Fruit fly (Drosophila melanogaster) whole organism, embryonic: ENCODE results near the gene CG33795.

Source experiments
- BEAF-32 ChIP-seq: fragments of 200-800 bp; sonication (Bioruptor generic); optimal IDR thresholded peaks from 3 replicates; lab custom pipeline; 2017; ENCODE audit warnings: missing biosample characterization, missing genetic modification characterization, mild to moderate bottlenecking, moderate library complexity, missing genetic modification reagents
- CG10565 ChIP-seq: fragments of 200-800 bp; sonication (Bioruptor generic); optimal IDR thresholded peaks from 3 replicates; lab custom pipeline; 2016; ENCODE audit warnings: missing biosample characterization, mild to moderate bottlenecking, missing genetic modification characterization
- CG11504 ChIP-seq: fragments of 200-800 bp; sonication (Bioruptor generic); optimal IDR thresholded peaks from 3 replicates; lab custom pipeline; 2019; ENCODE audit warnings: missing biosample characterization, mild to moderate bottlenecking, missing genetic modification characterization, moderate library complexity
- CG12155 ChIP-seq: fragments of 200-800 bp; sonication (Bioruptor generic); optimal IDR thresholded peaks from 3 replicates; lab custom pipeline; 2016; ENCODE audit warnings: missing biosample characterization, missing genetic modification characterization
- CG12391 ChIP-seq: fragments of 200-800 bp; sonication (Bioruptor generic); optimal IDR thresholded peaks from 3 replicates; lab custom pipeline; 2018; ENCODE audit warnings: missing biosample characterization, mild to moderate bottlenecking, missing genetic modification characterization, moderate library complexity
- CG14050 ChIP-seq: fragments of 200-800 bp; sonication (Bioruptor generic); IDR thresholded peaks from 3 replicates; pipeline ENCODE4 v1.3.6; 2022; ENCODE audit warnings: missing biosample characterization, missing genetic modification characterization
- CG1647 ChIP-seq: fragments of 200-800 bp; sonication (Bioruptor generic); optimal IDR thresholded peaks from 3 replicates; lab custom pipeline; 2016; ENCODE audit warnings: missing biosample characterization, missing genetic modification characterization
- CG17361 ChIP-seq: fragments of 200-800 bp; sonication (Bioruptor generic); IDR thresholded peaks from 3 replicates; pipeline ENCODE4 v1.3.6; 2022; ENCODE audit warnings: missing biosample characterization, missing genetic modification characterization
- CG2712 ChIP-seq: fragments of 200-800 bp; optimal IDR thresholded peaks from 3 replicates; lab custom pipeline; 2019; ENCODE audit warnings: missing biosample characterization, mild to moderate bottlenecking, missing genetic modification characterization, moderate library complexity
- CG31441 ChIP-seq: fragments of 200-800 bp; sonication (Bioruptor generic); IDR thresholded peaks from 2 replicates; pipeline ENCODE4 v1.3.6; 2022; ENCODE audit warnings: missing biosample characterization, missing genetic modification characterization
- CG3995 ChIP-seq: fragments of 200-800 bp; sonication (Bioruptor generic); optimal IDR thresholded peaks from 3 replicates; lab custom pipeline; 2016; ENCODE audit warnings: missing biosample characterization, missing genetic modification characterization
- CG5180 ChIP-seq: fragments of 200-800 bp; sonication (Bioruptor generic); optimal IDR thresholded peaks from 3 replicates; lab custom pipeline; 2017; ENCODE audit warnings: missing biosample characterization, missing genetic modification characterization, mild to moderate bottlenecking, moderate library complexity, missing genetic modification reagents
- CG6254 ChIP-seq: fragments of 200-800 bp; sonication (Bioruptor generic); optimal IDR thresholded peaks from 3 replicates; lab custom pipeline; 2017; ENCODE audit warnings: mild to moderate bottlenecking, missing biosample characterization, missing genetic modification reagents, missing genetic modification characterization
- CG6791 ChIP-seq: fragments of 200-800 bp; sonication (Bioruptor generic); IDR thresholded peaks from 3 replicates; pipeline ENCODE4 v1.3.6; 2022; ENCODE audit warnings: missing biosample characterization, missing genetic modification characterization; ENCODE audit not compliant: partially characterized antibody
- CG7556 ChIP-seq: fragments of 200-800 bp; sonication (Bioruptor generic); optimal IDR thresholded peaks from 2 replicates; lab custom pipeline; 2017; ENCODE audit warnings: missing biosample characterization, mild to moderate bottlenecking, missing genetic modification characterization
- CG7963 ChIP-seq: fragments of 200-800 bp; sonication (Bioruptor generic); IDR thresholded peaks from 3 replicates; pipeline ENCODE4 v1.3.6; 2022; ENCODE audit warnings: missing biosample characterization, missing genetic modification characterization; ENCODE audit not compliant: partially characterized antibody
- CG9797 ChIP-seq: fragments of 200-800 bp; sonication (Bioruptor generic); optimal IDR thresholded peaks from 3 replicates; lab custom pipeline; 2018; ENCODE audit warnings: missing biosample characterization, mild to moderate bottlenecking, missing genetic modification characterization
- Camta ChIP-seq: fragments of 200-800 bp; sonication (Bioruptor generic); optimal IDR thresholded peaks from 2 replicates; lab custom pipeline; 2016; ENCODE audit warnings: missing biosample characterization, missing genetic modification characterization
- Dfd ChIP-seq, 2 experiments: fragments of >200 bp; optimal IDR thresholded peaks; 2 replicates each; lab custom pipeline; 2017; ENCODE audit warnings: missing biosample characterization in 2 of 2, missing genetic modification characterization in 2 of 2
- NFAT ChIP-seq: fragments of 200-800 bp; sonication (Bioruptor generic); IDR thresholded peaks from 2 replicates; pipeline ENCODE4 v1.3.6; 2022; ENCODE audit warnings: missing biosample characterization, missing genetic modification characterization
- Neu2 ChIP-seq: fragments of 200-800 bp; sonication (Bioruptor generic); optimal IDR thresholded peaks from 3 replicates; lab custom pipeline; 2016; ENCODE audit warnings: missing biosample characterization, missing genetic modification characterization, borderline replicate concordance
- Oaz ChIP-seq: fragments of 200-800 bp; sonication (Bioruptor generic); IDR thresholded peaks from 2 replicates; pipeline ENCODE4 v1.3.6; 2022; ENCODE audit warnings: missing biosample characterization, missing genetic modification characterization
- Poxn ChIP-seq: fragments of 200-800 bp; sonication (Bioruptor generic); IDR thresholded peaks from 2 replicates; pipeline ENCODE4 v1.3.6; 2022; ENCODE audit warnings: missing biosample characterization, missing genetic modification characterization
- Side ChIP-seq: fragments of 200-800 bp; sonication (Bioruptor generic); optimal IDR thresholded peaks from 2 replicates; lab custom pipeline; 2016; ENCODE audit warnings: missing biosample characterization, missing genetic modification characterization
- TFAM ChIP-seq: fragments of 200-800 bp; sonication (Bioruptor generic); optimal IDR thresholded peaks from 2 replicates; lab custom pipeline; 2017; ENCODE audit warnings: missing biosample characterization, missing genetic modification characterization, inconsistent platforms
- Trl ChIP-seq, 3 experiments: fragments of >200 bp in 2 of 3; fragments of 200-800 bp in 1 of 3; sonication (Bioruptor generic) in 1 of 3; optimal IDR thresholded peaks; 2 replicates in 1 of 3; 3 replicates in 2 of 3; lab custom pipeline; 2016 to 2017; ENCODE audit warnings: missing biosample characterization in 1 of 3, missing genetic modification characterization in 1 of 3
- Usf ChIP-seq: fragments of 200-800 bp; sonication (Bioruptor generic); optimal IDR thresholded peaks from 2 replicates; lab custom pipeline; 2017; ENCODE audit warnings: missing genotype, missing biosample characterization, missing genetic modification characterization
- Vsx1 ChIP-seq: fragments of 200-800 bp; sonication (Bioruptor generic); optimal IDR thresholded peaks from 2 replicates; lab custom pipeline; 2017; ENCODE audit warnings: missing biosample characterization, mild to moderate bottlenecking, missing genetic modification characterization, missing genetic modification reagents
- ac ChIP-seq: fragments of 200-800 bp; sonication (Bioruptor generic); optimal IDR thresholded peaks from 3 replicates; lab custom pipeline; 2017; ENCODE audit warnings: missing biosample characterization, mild to moderate bottlenecking, missing genetic modification characterization
- bbx ChIP-seq: fragments of 200-800 bp; sonication (Bioruptor generic); IDR thresholded peaks from 2 replicates; pipeline ENCODE4 v1.3.6; 2022; ENCODE audit warnings: missing biosample characterization, missing genetic modification characterization; ENCODE audit not compliant: partially characterized antibody
- btn ChIP-seq: fragments of 200-800 bp; sonication (Bioruptor generic); optimal IDR thresholded peaks from 2 replicates; lab custom pipeline; 2016; ENCODE audit warnings: missing biosample characterization, missing genetic modification characterization
- caup ChIP-seq: fragments of 200-800 bp; sonication (Bioruptor generic); optimal IDR thresholded peaks from 3 replicates; lab custom pipeline; 2017; ENCODE audit warnings: missing biosample characterization, mild to moderate bottlenecking, missing genetic modification characterization, moderate library complexity; ENCODE audit not compliant: severe bottlenecking
- cg ChIP-seq: fragments of 200-800 bp; sonication (Bioruptor generic); optimal IDR thresholded peaks from 3 replicates; lab custom pipeline; 2019; ENCODE audit warnings: missing biosample characterization, mild to moderate bottlenecking, missing genetic modification characterization, moderate library complexity
- chn ChIP-seq: fragments of 200-800 bp; sonication (Bioruptor generic); optimal IDR thresholded peaks from 2 replicates; lab custom pipeline; 2016; ENCODE audit warnings: missing biosample characterization, missing genetic modification characterization
- crol ChIP-seq: fragments of 200-800 bp; sonication (Bioruptor generic); IDR thresholded peaks from 2 replicates; pipeline ENCODE4 v1.3.6; 2022; ENCODE audit warnings: missing biosample characterization, missing genetic modification characterization
- cwo ChIP-seq: fragments of 200-800 bp; sonication (Bioruptor generic); optimal IDR thresholded peaks from 3 replicates; lab custom pipeline; 2017; ENCODE audit warnings: missing biosample characterization, missing genetic modification characterization, mild to moderate bottlenecking, moderate library complexity, missing genetic modification reagents
- gfzf ChIP-seq: fragments of 200-800 bp; sonication (Bioruptor generic); optimal IDR thresholded peaks from 2 replicates; lab custom pipeline; 2016; ENCODE audit warnings: missing biosample characterization, mild to moderate bottlenecking, missing genetic modification characterization, moderate library complexity
- gt ChIP-seq: fragments of 200-800 bp; sonication (Bioruptor generic); IDR thresholded peaks from 2 replicates; pipeline ENCODE4 v1.3.6; 2022; ENCODE audit warnings: missing biosample characterization, missing genetic modification characterization
- h ChIP-seq: fragments of >200 bp; optimal IDR thresholded peaks from 2 replicates; lab custom pipeline; 2017
- hbn ChIP-seq: fragments of 200-800 bp; sonication (Bioruptor generic); IDR thresholded peaks from 2 replicates; pipeline ENCODE4 v1.3.6; 2022; ENCODE audit warnings: missing biosample characterization, missing genetic modification characterization; ENCODE audit not compliant: partially characterized antibody
- lbe ChIP-seq: fragments of 200-800 bp; sonication (Bioruptor generic); optimal IDR thresholded peaks from 2 replicates; lab custom pipeline; 2016; ENCODE audit warnings: missing biosample characterization, mild to moderate bottlenecking, missing genetic modification characterization
- nerfin-1 ChIP-seq: fragments of 200-800 bp; sonication (Bioruptor generic); optimal IDR thresholded peaks from 3 replicates; lab custom pipeline; 2019; ENCODE audit warnings: missing biosample characterization, mild to moderate bottlenecking, missing genetic modification characterization, moderate library complexity
- nmo ChIP-seq: fragments of 200-800 bp; sonication (Bioruptor generic); optimal IDR thresholded peaks from 2 replicates; lab custom pipeline; 2018; ENCODE audit warnings: missing biosample characterization, mild to moderate bottlenecking, missing genetic modification characterization, moderate library complexity
- pan ChIP-seq, 4 experiments: fragments of >200 bp in 3 of 4; fragments of 200-800 bp in 1 of 4; sonication (Bioruptor generic) in 1 of 4; optimal IDR thresholded peaks in 3 of 4; IDR thresholded peaks in 1 of 4; 2 replicates each; pipeline versions ENCODE4 v1.3.6 to Lab custom; 2017 to 2022; ENCODE audit warnings: missing biosample characterization in 2 of 4, missing genetic modification characterization in 2 of 4, mixed read lengths in 1 of 4
- pb ChIP-seq: fragments of 200-800 bp; sonication (Bioruptor generic); optimal IDR thresholded peaks from 3 replicates; lab custom pipeline; 2016; ENCODE audit warnings: missing biosample characterization, missing genetic modification characterization
- rib ChIP-seq: fragments of 200-800 bp; sonication (Bioruptor generic); IDR thresholded peaks from 2 replicates; pipeline ENCODE4 v1.3.6; 2022; ENCODE audit warnings: missing biosample characterization, missing genetic modification characterization
- slp2 ChIP-seq: fragments of 200-800 bp; sonication (Bioruptor generic); optimal IDR thresholded peaks from 2 replicates; lab custom pipeline; 2016; ENCODE audit warnings: missing biosample characterization, missing genetic modification characterization
- sna ChIP-seq: fragments of 200-800 bp; sonication (Bioruptor generic); IDR thresholded peaks from 2 replicates; pipeline ENCODE4 v1.3.6; 2022; ENCODE audit warnings: missing biosample characterization, missing genetic modification characterization; ENCODE audit not compliant: partially characterized antibody
- vfl ChIP-seq: fragments of 200-800 bp; sonication (Bioruptor generic); optimal IDR thresholded peaks from 2 replicates; lab custom pipeline; 2016; ENCODE audit warnings: missing biosample characterization, missing genetic modification characterization
- zen ChIP-seq: fragments of 200-800 bp; sonication (Bioruptor generic); optimal IDR thresholded peaks from 3 replicates; lab custom pipeline; 2018; ENCODE audit warnings: missing biosample characterization, mild to moderate bottlenecking, missing genetic modification characterization, moderate library complexity

CG33795 gene

dm6 chr3L:16172809-16173276 lies 1.7 kb upstream of the CG33795 start (continued):
- TF ChIP-seq CG5180 (peak; percentile 2), CG2712 (tag; lab: Kevin White, UChicago) (peak; percentile 56), Dfd (GFP tag; optimal IDR thresholded peaks at IDR 0.05; lab: Kevin White, UChicago) (no peak), CG31441 (GFP tag; lab: Robert Waterston, UW) (peak; percentile 54; the same call in 1 of the 2 replicates), cg (GFP tag; lab: Kevin White, UChicago) (no peak), Vsx1 (GFP tag; lab: Kevin White, UChicago) (no peak), lbe (no peak), Camta (GFP tag; lab: Kevin White, UChicago) (no peak), h (no peak), CG6254 (GFP tag; lab: Kevin White, UChicago) (no peak), crol (no peak), CG10565 (GFP tag; lab: Kevin White, UChicago) (no peak), Neu2 (GFP tag; lab: Kevin White, UChicago) (no peak), CG3995 (GFP tag; lab: Kevin White, UChicago) (no peak), Side (GFP tag; lab: Kevin White, UChicago) (no peak), CG1647 (GFP tag; lab: Kevin White, UChicago) (no peak), bbx (GFP tag; lab: Robert Waterston, UW) (no peak), ac (no peak), Oaz (GFP tag; lab: Robert Waterston, UW) (no peak), CG6791 (GFP tag; lab: Robert Waterston, UW) (no peak), gfzf (GFP tag; lab: Kevin White, UChicago) (no peak), Poxn (no peak), TFAM (GFP tag; lab: Kevin White, UChicago) (no peak), nerfin-1 (tag; lab: Kevin White, UChicago) (peak; percentile 0), pan (optimal IDR thresholded peaks at IDR 0.05; lab: Kevin White, UChicago) (no peak), pan (GFP tag; optimal IDR thresholded peaks at IDR 0.05 in 1 of 2, IDR thresholded peaks at IDR 0.05 in 1 of 2) (no peak), slp2 (GFP tag; lab: Kevin White, UChicago) (no peak), cwo (no peak), CG11504 (tag; lab: Kevin White, UChicago) (peak; percentile 71), chn (no peak), pb (no peak), caup (GFP tag; lab: Kevin White, UChicago) (no peak), Usf (no peak), CG12155 (no peak), BEAF-32 (GFP tag; lab: Kevin White, UChicago) (no peak), CG17361 (GFP tag; lab: Robert Waterston, UW) (peak; percentile 80), nmo (GFP tag; lab: Kevin White, UChicago) (peak; percentile 70), Trl (optimal IDR thresholded peaks at IDR 0.05; lab: Kevin White, UChicago) (no peak), Trl (GFP tag; optimal IDR thresholded peaks at IDR 0.05; lab: Kevin White, UChicago) (no peak), NFAT (GFP tag; lab: Robert Waterston, UW) (no peak), rib (GFP tag; lab: Robert Waterston, UW) (no peak), hbn (no peak), CG7556 (peak; percentile 83), gt (GFP tag; lab: Robert Waterston, UW) (no peak), CG12391 (tag; lab: Kevin White, UChicago) (peak; percentile 52), CG7963 (GFP tag; lab: Robert Waterston, UW) (no peak), zen (no peak), btn (GFP tag; lab: Kevin White, UChicago) (no peak), vfl (GFP tag; lab: Kevin White, UChicago) (no peak), CG9797 (no peak), sna (no peak), CG14050 (GFP tag; lab: Robert Waterston, UW) (no peak)
